Fruit fly (Drosophila melanogaster): Measurements from ENCODE around the gene Rala.

Gene Rala

dm6 chrX:3675538-3675937 is 43.9 kb downstream of the Rala start (continued):
- TF ChIP-seq Optix (GFP tag; IDR thresholded peaks at IDR 0.05) (no peak), CG10366 (GFP tag; IDR thresholded peaks at IDR 0.05) (peak; percentile 90), tna (GFP tag; IDR thresholded peaks at IDR 0.05; ENCODE audit: partially characterized antibody) (no peak), CG13296 (GFP tag; optimal IDR thresholded peaks at IDR 0.05) (peak; percentile 8), CG18476 (GFP tag; optimal IDR thresholded peaks at IDR 0.05) (no peak), CG2199 (GFP tag; IDR thresholded peaks at IDR 0.05) (no peak), Pdp1 (GFP tag; optimal IDR thresholded peaks at IDR 0.05) (peak in 1 of 2 experiments; percentile 17), CTCF (GFP tag; optimal IDR thresholded peaks at IDR 0.05) (no peak), Trl (optimal IDR thresholded peaks at IDR 0.05) (no peak), Trl (GFP tag; optimal IDR thresholded peaks at IDR 0.05) (no peak), kay (GFP tag; optimal IDR thresholded peaks at IDR 0.05) (peak; percentile 88), CG3847 (GFP tag; IDR thresholded peaks at IDR 0.05) (no peak), sug (tag; optimal IDR thresholded peaks at IDR 0.05) (peak; percentile 39), tin (GFP tag; optimal IDR thresholded peaks at IDR 0.05) (no peak), tll (GFP tag; optimal IDR thresholded peaks at IDR 0.05) (no peak), tio (GFP tag; optimal IDR thresholded peaks at IDR 0.05) (no peak), sd (tag; optimal IDR thresholded peaks at IDR 0.05) (peak; percentile 1), crol (GFP tag; IDR thresholded peaks at IDR 0.05) (peak; percentile 86), gce (GFP tag; IDR thresholded peaks at IDR 0.05) (no peak), Six4 (GFP tag; optimal IDR thresholded peaks at IDR 0.05) (no peak), grn (GFP tag; optimal IDR thresholded peaks at IDR 0.05) (no peak)

DNA sequence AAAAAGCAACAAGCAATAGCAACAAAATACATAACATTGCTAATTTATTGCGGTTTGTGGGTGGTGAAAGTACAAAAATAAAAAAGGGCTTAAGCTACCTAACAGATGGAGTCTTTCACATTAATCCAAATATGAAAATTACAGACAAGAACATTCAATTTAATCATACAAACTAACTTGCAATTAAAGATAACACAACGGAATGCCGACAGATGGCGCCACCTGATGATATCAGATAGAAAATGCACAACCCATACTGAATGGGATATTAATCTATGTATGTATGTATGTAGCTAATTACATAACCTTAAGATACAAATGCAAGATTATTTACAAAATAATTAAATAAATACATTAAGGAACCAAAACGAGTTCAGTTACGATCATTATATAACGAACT is 44.6 kb downstream of the Rala start:
- TF ChIP-seq CTCF (GFP tag; optimal IDR thresholded peaks at IDR 0.05) (peak; percentile 88), CG10979 (tag; optimal IDR thresholded peaks at IDR 0.05) (peak; percentile 82), nmo (GFP tag; optimal IDR thresholded peaks at IDR 0.05) (no peak), Pdp1 (GFP tag; optimal IDR thresholded peaks at IDR 0.05) (peak in 1 of 2 experiments; percentile 67), emc (GFP tag; optimal IDR thresholded peaks at IDR 0.05) (no peak)

DNA sequence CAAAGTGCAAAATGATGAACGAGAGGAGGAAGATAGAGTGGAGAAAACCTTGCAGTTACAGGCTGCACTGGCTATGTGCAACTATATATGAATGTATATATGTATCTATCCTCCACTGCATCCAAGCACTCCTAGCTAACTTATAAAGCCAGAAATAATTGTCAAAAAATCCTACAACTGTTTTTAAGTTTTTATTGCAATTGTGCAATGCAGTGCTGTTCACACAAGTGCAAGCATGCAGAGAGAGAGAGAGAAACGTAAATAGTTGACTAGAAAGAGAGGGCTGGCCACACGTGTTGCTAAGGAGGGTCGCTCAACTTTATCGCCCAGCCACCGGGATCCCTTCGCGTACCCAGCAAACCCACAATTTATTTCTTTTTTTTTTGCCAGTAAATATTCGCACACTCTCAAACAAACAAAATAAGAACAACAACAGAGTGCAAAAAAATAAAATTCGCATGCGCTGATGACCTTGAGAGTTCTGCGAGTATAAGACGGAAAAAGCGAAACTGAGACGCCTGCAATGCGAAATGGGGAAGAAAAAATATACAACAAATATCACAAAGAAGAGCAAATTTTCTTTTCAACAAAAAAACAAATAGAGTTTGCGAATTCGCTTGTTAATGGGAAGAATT is 45.6 kb downstream of the Rala start:
- TF ChIP-seq CG30020 (tag; optimal IDR thresholded peaks at IDR 0.05): no peak
- TF ChIP-seq sens (GFP tag): peak; percentile 21
- no peak for TF ChIP-seq da (GFP tag; optimal IDR thresholded peaks at IDR 0.05)
- peak; percentile 88 for TF ChIP-seq Drgx (GFP tag; IDR thresholded peaks at IDR 0.05)
- no peak for TF ChIP-seq mirr (GFP tag; optimal IDR thresholded peaks at IDR 0.05)
- TF ChIP-seq lbe (GFP tag; optimal IDR thresholded peaks at IDR 0.05): no peak
- peak; percentile 55 for TF ChIP-seq nom (GFP tag; optimal IDR thresholded peaks at IDR 0.05)
- no peak for TF ChIP-seq CG14710 (tag; optimal IDR thresholded peaks at IDR 0.05)
- TF ChIP-seq fd64A (GFP tag; optimal IDR thresholded peaks at IDR 0.05): no peak
- TF ChIP-seq Myb (GFP tag; optimal IDR thresholded peaks at IDR 0.05): no peak
- TF ChIP-seq Trl (optimal IDR thresholded peaks at IDR 0.05): peak in 1 of 2 experiments; percentile 33
- no peak for TF ChIP-seq Trl (GFP tag; optimal IDR thresholded peaks at IDR 0.05)
- TF ChIP-seq esg (GFP tag; conservative IDR thresholded peaks at IDR 0.05): no peak
- TF ChIP-seq sr (GFP tag; IDR thresholded peaks at IDR 0.05): no peak
- TF ChIP-seq grau (tag; optimal IDR thresholded peaks at IDR 0.05): peak; percentile 8
- peak; percentile 84 for TF ChIP-seq CG17802 (tag; optimal IDR thresholded peaks at IDR 0.05)
- no peak for TF ChIP-seq Awh (GFP tag; IDR thresholded peaks at IDR 0.05)
- TF ChIP-seq Pdp1 (GFP tag; optimal IDR thresholded peaks at IDR 0.05): no peak
- no peak for TF ChIP-seq CG10274 (GFP tag; optimal IDR thresholded peaks at IDR 0.05)
- no peak for TF ChIP-seq CG11560 (tag; IDR thresholded peaks at IDR 0.05)
- no peak for TF ChIP-seq CG6813 (GFP tag; optimal IDR thresholded peaks at IDR 0.05)
- no peak for TF ChIP-seq Med (GFP tag)
- TF ChIP-seq onecut (GFP tag; IDR thresholded peaks at IDR 0.05): no peak
- peak; percentile 26 for TF ChIP-seq CG11504 (tag; optimal IDR thresholded peaks at IDR 0.05)
- TF ChIP-seq CG14441 (GFP tag; IDR thresholded peaks at IDR 0.05): no peak
- no peak for TF ChIP-seq CG30431 (GFP tag; optimal IDR thresholded peaks at IDR 0.05)
- TF ChIP-seq row (GFP tag; IDR thresholded peaks at IDR 0.05): 0 out of 3 replicates have a peak, but pooled peaks have one; percentile 7
- TF ChIP-seq Dref (GFP tag; IDR thresholded peaks at IDR 0.05): no peak
